Worm (Caenorhabditis elegans) whole organism, L2 larva: ENCODE results near the gene R53.5.

Source experiments
- ceh-82 ChIP-seq: fragments of 150-350 bp; optimal IDR thresholded peaks from 2 replicates; lab custom pipeline; 2014; ENCODE audit warnings: missing biosample characterization, missing genetic modification characterization
- dmd-4 ChIP-seq: sonication (generic microtip); optimal IDR thresholded peaks from 2 replicates; lab custom pipeline; 2017; ENCODE audit warnings: missing biosample characterization, missing genetic modification characterization
- egl-27 ChIP-seq: sonication (generic microtip); optimal IDR thresholded peaks from 3 replicates; lab custom pipeline; 2017; ENCODE audit warnings: missing biosample characterization, missing genetic modification reagents, missing genetic modification characterization
- lin-13 ChIP-seq: fragments of 150-350 bp; optimal IDR thresholded peaks from 2 replicates; lab custom pipeline; 2014; ENCODE audit warnings: missing biosample characterization, missing genetic modification reagents, missing genetic modification characterization
- lin-39 ChIP-seq: fragments of 150-350 bp; optimal IDR thresholded peaks from 2 replicates; lab custom pipeline; 2014; ENCODE audit warnings: missing biosample characterization, missing genetic modification reagents, missing genetic modification characterization
- lsy-2 ChIP-seq, 2 experiments: fragments of 150-350 bp in 1 of 2; sonication (generic microtip) in 1 of 2; optimal IDR thresholded peaks; 2 replicates each; lab custom pipeline; 2014 to 2017; ENCODE audit warnings: missing biosample characterization in 2 of 2, missing genetic modification characterization in 2 of 2
- mab-5 ChIP-seq: fragments of 150-350 bp; optimal IDR thresholded peaks from 2 replicates; lab custom pipeline; 2014; ENCODE audit warnings: missing biosample characterization, missing genetic modification characterization
- nhr-11 ChIP-seq: fragments of 150-350 bp; optimal IDR thresholded peaks from 2 replicates; lab custom pipeline; 2014; ENCODE audit warnings: missing biosample characterization, missing genetic modification characterization
- nhr-25 ChIP-seq: fragments of 150-350 bp; sonication (generic microtip); optimal IDR thresholded peaks from 3 replicates; lab custom pipeline; 2014; ENCODE audit warnings: missing biosample characterization, missing genetic modification characterization
- ztf-4 ChIP-seq: fragments of 150-350 bp; optimal IDR thresholded peaks from 2 replicates; lab custom pipeline; 2014; ENCODE audit warnings: missing biosample characterization, missing genetic modification characterization

DNA sequence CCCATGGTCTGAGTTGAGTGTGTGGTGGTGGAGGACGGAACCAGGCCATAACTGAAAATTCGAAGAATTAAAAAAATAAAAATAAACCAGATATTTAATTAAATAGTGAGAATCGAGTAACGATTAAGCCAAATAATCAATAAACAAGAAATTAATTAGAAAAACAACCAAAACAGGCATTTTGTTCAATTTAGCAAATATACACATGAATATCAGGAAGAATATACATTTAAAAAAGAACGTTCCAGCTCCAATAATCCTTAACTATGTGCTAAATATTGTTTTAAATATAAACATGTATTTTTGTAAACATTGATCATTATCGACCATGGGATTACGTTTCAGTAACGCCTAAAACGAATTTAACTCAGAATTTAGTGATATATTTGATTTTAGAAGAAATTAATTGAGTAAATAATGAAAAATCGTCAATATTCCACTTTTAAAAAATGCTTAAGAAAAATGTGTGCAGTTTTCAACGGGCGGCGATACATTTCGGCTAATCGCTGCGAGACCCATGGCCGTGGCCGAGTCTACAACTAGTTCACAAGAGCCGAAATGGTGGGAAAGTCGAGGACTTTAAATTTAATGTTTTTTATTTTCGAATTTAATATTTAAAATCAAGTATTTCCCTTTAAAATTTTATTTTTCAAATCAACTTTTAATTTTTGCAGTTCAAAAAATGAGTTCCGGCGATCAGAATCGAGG lies 2.1 kb downstream of the R53.5 start, which contains the start of the genes R53.4 and psf-1:
- TF ChIP-seq mab-5 (tag; lab: Kevin White, UChicago) (no peak), dmd-4 (tag; lab: Kevin White, UChicago) (no peak), lin-39 (tag; lab: Kevin White, UChicago) (no peak), lin-13 (GFP tag; lab: Kevin White, UChicago) (peak; percentile 22), ztf-4 (tag; lab: Kevin White, UChicago) (no peak), nhr-11 (tag; lab: Kevin White, UChicago) (no peak), nhr-25 (no peak), ceh-82 (tag; lab: Kevin White, UChicago) (no peak), egl-27 (tag; lab: Kevin White, UChicago) (no peak), lsy-2 (tag; optimal IDR thresholded peaks at IDR 0.05; lab: Kevin White, UChicago) (peak; percentile 47 to 87)
